Fruit fly (Drosophila melanogaster): Measurements from ENCODE around the gene RpS3A.

The RpS3A gene

dm6 chr4:68949-69742, 2.1 kb upstream of the RpS3A start, which contains the start of gene pan (continued):
- TF ChIP-seq Adf1 (GFP tag; IDR thresholded peaks at IDR 0.05) (peak; percentile 27; the same call in 1 of the 2 replicates), CG10366 (GFP tag; IDR thresholded peaks at IDR 0.05) (no peak), CG17568 (GFP tag; optimal IDR thresholded peaks at IDR 0.05) (peak; percentile 43), CG6254 (GFP tag; optimal IDR thresholded peaks at IDR 0.05) (no peak), CG10431 (GFP tag; optimal IDR thresholded peaks at IDR 0.05) (no peak), phol (tag; optimal IDR thresholded peaks at IDR 0.05) (no peak), CG17829 (tag; optimal IDR thresholded peaks at IDR 0.05) (no peak), chinmo (GFP tag; IDR thresholded peaks at IDR 0.05; ENCODE audit: partially characterized antibody) (peak; percentile 91; the same call in 3 of the 4 replicates), Fer1 (GFP tag; optimal IDR thresholded peaks at IDR 0.05) (peak; percentile 56), CG11696 (GFP tag; IDR thresholded peaks at IDR 0.05) (no peak), Atf3 (GFP tag; optimal IDR thresholded peaks at IDR 0.05) (no peak), NC2α (GFP tag; optimal IDR thresholded peaks at IDR 0.05) (no peak), CG5180 (GFP tag; optimal IDR thresholded peaks at IDR 0.05) (no peak), caup (GFP tag; optimal IDR thresholded peaks at IDR 0.05; ENCODE audit: severe bottlenecking) (peak; percentile 3), CG6654 (GFP tag; optimal IDR thresholded peaks at IDR 0.05) (no peak), Pdp1 (GFP tag; optimal IDR thresholded peaks at IDR 0.05) (peak in 1 of 2 experiments; percentile 66), hkb (optimal IDR thresholded peaks at IDR 0.05) (no peak), hkb (GFP tag; IDR thresholded peaks at IDR 0.05) (0 out of 2 replicates have a peak, but pooled peaks have one; percentile 11), CG9609 (GFP tag; optimal IDR thresholded peaks at IDR 0.05) (no peak), ttk (GFP tag; IDR thresholded peaks at IDR 0.05) (no peak), CG15011 (GFP tag; optimal IDR thresholded peaks at IDR 0.05) (no peak), HHEX (GFP tag; optimal IDR thresholded peaks at IDR 0.05) (no peak), CG11695 (GFP tag; IDR thresholded peaks at IDR 0.05) (no peak), lov (optimal IDR thresholded peaks at IDR 0.05) (no peak), lov (GFP tag; IDR thresholded peaks at IDR 0.05) (no peak), HLH3B (GFP tag; IDR thresholded peaks at IDR 0.05) (no peak), pnt (GFP tag; optimal IDR thresholded peaks at IDR 0.05) (no peak), D19A (tag; optimal IDR thresholded peaks at IDR 0.05) (peak; percentile 16), Dip3 (GFP tag; optimal IDR thresholded peaks at IDR 0.05) (no peak), org-1 (GFP tag; optimal IDR thresholded peaks at IDR 0.05) (no peak), gfzf (GFP tag; optimal IDR thresholded peaks at IDR 0.05) (peak; percentile 34), CG15696 (tag; optimal IDR thresholded peaks at IDR 0.05) (no peak), ato (GFP tag; IDR thresholded peaks at IDR 0.05; ENCODE audit: partially characterized antibody) (peak; percentile 92), pho (GFP tag; optimal IDR thresholded peaks at IDR 0.05) (no peak), Fer3 (tag; optimal IDR thresholded peaks at IDR 0.05) (no peak), CG9727 (GFP tag; optimal IDR thresholded peaks at IDR 0.05) (no peak), CG5953 (GFP tag; IDR thresholded peaks at IDR 0.05) (no peak), dysf (GFP tag; IDR thresholded peaks at IDR 0.05) (no peak), fd102C (GFP tag; optimal IDR thresholded peaks at IDR 0.05) (no peak), Camta (GFP tag; optimal IDR thresholded peaks at IDR 0.05) (no peak), pan (optimal IDR thresholded peaks at IDR 0.05) (no peak), pan (GFP tag; optimal IDR thresholded peaks at IDR 0.05 in 1 of 2, IDR thresholded peaks at IDR 0.05 in 1 of 2) (no peak), sug (tag; optimal IDR thresholded peaks at IDR 0.05) (peak; percentile 6), Ets97D (GFP tag; optimal IDR thresholded peaks at IDR 0.05) (peak; percentile 8), danr (GFP tag; IDR thresholded peaks at IDR 0.05) (no peak), Oli (tag; optimal IDR thresholded peaks at IDR 0.05) (no peak), run (tag; optimal IDR thresholded peaks at IDR 0.05) (no peak), CG2889 (GFP tag; IDR thresholded peaks at IDR 0.05) (no peak), zfh2 (GFP tag; optimal IDR thresholded peaks at IDR 0.05) (no peak), vnd (GFP tag; IDR thresholded peaks at IDR 0.05; ENCODE audit: partially characterized antibody) (no peak; the same call in 1 of the 3 replicates)

Measured in whole organism, embryonic.